Fruit fly (Drosophila melanogaster) whole organism, embryonic: Measurements from ENCODE around the gene Sec13.

ENCODE experiments used
- CG10431 ChIP-seq: fragments of 200-800 bp; sonication (Bioruptor generic); optimal IDR thresholded peaks from 3 replicates; lab custom pipeline; 2018; ENCODE audit warnings: missing biosample characterization, mild to moderate bottlenecking, missing genetic modification characterization
- CG2116 ChIP-seq: fragments of 200-800 bp; sonication (Bioruptor generic); optimal IDR thresholded peaks from 3 replicates; lab custom pipeline; 2018; ENCODE audit warnings: missing biosample characterization, mild to moderate bottlenecking, missing genetic modification characterization
- ERR ChIP-seq: fragments of 200-800 bp; sonication (Bioruptor generic); optimal IDR thresholded peaks from 2 replicates; lab custom pipeline; 2016; ENCODE audit warnings: missing biosample characterization, missing genetic modification characterization
- HHEX ChIP-seq: fragments of 200-800 bp; sonication (Bioruptor generic); optimal IDR thresholded peaks from 3 replicates; lab custom pipeline; 2017; ENCODE audit warnings: missing biosample characterization, mild to moderate bottlenecking, missing genetic modification characterization, missing genetic modification reagents
- HLH4C ChIP-seq: fragments of 200-800 bp; sonication (Bioruptor generic); IDR thresholded peaks from 3 replicates; pipeline ENCODE4 v1.3.6; 2022; ENCODE audit warnings: missing biosample characterization, missing genetic modification characterization; ENCODE audit not compliant: partially characterized antibody
- Max ChIP-seq: fragments of 200-800 bp; sonication (Bioruptor generic); optimal IDR thresholded peaks from 2 replicates; lab custom pipeline; 2016; ENCODE audit warnings: missing biosample characterization, mild to moderate bottlenecking, missing genetic modification characterization
- Sin3A ChIP-seq: fragments of >200 bp; optimal IDR thresholded peaks from 2 replicates; lab custom pipeline; 2018
- br ChIP-seq: fragments of >200 bp; optimal IDR thresholded peaks from 2 replicates; lab custom pipeline; 2017
- unpg ChIP-seq: fragments of 200-800 bp; sonication (Bioruptor generic); optimal IDR thresholded peaks from 3 replicates; lab custom pipeline; 2018; ENCODE audit warnings: missing biosample characterization, mild to moderate bottlenecking, missing genetic modification characterization, moderate library complexity
- yki ChIP-seq: fragments of >200 bp; optimal IDR thresholded peaks from 3 replicates; lab custom pipeline; 2018

DNA sequence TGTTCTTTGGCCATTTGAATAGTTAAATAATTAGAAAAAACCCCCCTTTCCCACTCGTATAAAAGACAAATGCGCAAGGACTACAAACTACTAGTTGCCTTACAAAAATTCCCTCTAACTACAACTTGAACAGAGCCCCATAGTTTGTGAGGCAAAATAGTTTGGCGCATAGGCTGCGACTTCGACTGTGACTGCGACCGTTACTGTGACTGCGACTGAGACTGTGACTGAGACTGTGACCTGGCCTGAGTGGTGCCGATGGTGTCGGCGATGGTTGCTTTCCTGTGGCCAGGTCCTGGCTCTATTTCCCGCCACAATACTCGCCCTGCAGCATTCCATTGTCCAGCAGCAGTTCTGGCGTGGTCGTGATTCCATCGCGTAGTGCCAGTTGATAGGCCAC lies 21.2 kb downstream of the Sec13 start:
- TF ChIP-seq HHEX: no peak
- no peak for TF ChIP-seq br (lab: Kevin White, UChicago)
- TF ChIP-seq HLH4C (GFP tag; lab: Robert Waterston, UW): no peak
- TF ChIP-seq CG10431 (GFP tag; lab: Kevin White, UChicago): no peak
- TF ChIP-seq yki: no peak
- TF ChIP-seq Sin3A (lab: Kevin White, UChicago): no peak
- no peak for TF ChIP-seq CG2116
- no peak for TF ChIP-seq Max
- no peak for TF ChIP-seq ERR
- TF ChIP-seq unpg (GFP tag; lab: Kevin White, UChicago): no peak
